Worm (Caenorhabditis elegans): ENCODE data around the gene aly-2.

aly-2 gene

ce11 chrIV:9198136-9198535 lies 50.9 kb downstream of the aly-2 start:
- TF ChIP-seq fkh-10 (GFP tag; optimal IDR thresholded peaks at IDR 0.05) (no peak), elt-2 (tag; optimal IDR thresholded peaks at IDR 0.05) (peak; percentile 38), hlh-30 (tag; optimal IDR thresholded peaks at IDR 0.05; ENCODE audit: insufficient read depth) (peak; percentile 53)
